Fruit fly (Drosophila melanogaster) whole organism, embryonic: Measurements from ENCODE around the gene CG42494.

Experiments used
- Abd-B ChIP-seq: fragments of 200-800 bp; sonication (Bioruptor generic); optimal IDR thresholded peaks from 2 replicates; lab custom pipeline; 2018; ENCODE audit warnings: missing biosample characterization, mild to moderate bottlenecking, missing genetic modification characterization, moderate library complexity
- Aef1 ChIP-seq: fragments of 200-800 bp; sonication (Bioruptor generic); IDR thresholded peaks from 3 replicates; pipeline ENCODE4 v1.3.6; 2022; ENCODE audit warnings: missing biosample characterization, missing genetic modification characterization
- Asciz ChIP-seq: fragments of 200-800 bp; sonication (Bioruptor generic); optimal IDR thresholded peaks from 2 replicates; lab custom pipeline; 2017; ENCODE audit warnings: missing biosample characterization, mild to moderate bottlenecking, missing genetic modification characterization, missing genetic modification reagents
- Atf3 ChIP-seq: fragments of 200-800 bp; sonication (Bioruptor generic); optimal IDR thresholded peaks from 3 replicates; lab custom pipeline; 2016; ENCODE audit warnings: missing biosample characterization, missing genetic modification characterization
- BtbVII ChIP-seq: fragments of 200-800 bp; sonication (Bioruptor generic); optimal IDR thresholded peaks from 3 replicates; lab custom pipeline; 2017; ENCODE audit warnings: missing biosample characterization, mild to moderate bottlenecking, missing genetic modification characterization
- CG12942 ChIP-seq: fragments of 200-800 bp; sonication (Bioruptor generic); optimal IDR thresholded peaks from 3 replicates; lab custom pipeline; 2016; ENCODE audit warnings: missing biosample characterization, missing genetic modification characterization
- CG14014 ChIP-seq: fragments of 200-800 bp; sonication (Bioruptor generic); IDR thresholded peaks from 2 replicates; pipeline ENCODE4 v1.3.6; 2022; ENCODE audit warnings: missing biosample characterization, missing genetic modification characterization
- CG1647 ChIP-seq: fragments of 200-800 bp; sonication (Bioruptor generic); optimal IDR thresholded peaks from 3 replicates; lab custom pipeline; 2016; ENCODE audit warnings: missing biosample characterization, missing genetic modification characterization
- CG16779 ChIP-seq: fragments of 200-800 bp; sonication (Bioruptor generic); IDR thresholded peaks from 2 replicates; pipeline ENCODE4 v1.3.6; 2022; ENCODE audit warnings: missing biosample characterization, missing genetic modification characterization
- CG16815 ChIP-seq: fragments of 200-800 bp; sonication (Bioruptor generic); optimal IDR thresholded peaks from 3 replicates; lab custom pipeline; 2017; ENCODE audit warnings: missing biosample characterization, mild to moderate bottlenecking, missing genetic modification characterization
- CG17361 ChIP-seq: fragments of 200-800 bp; sonication (Bioruptor generic); IDR thresholded peaks from 3 replicates; pipeline ENCODE4 v1.3.6; 2022; ENCODE audit warnings: missing biosample characterization, missing genetic modification characterization
- CG1792 ChIP-seq: fragments of 200-800 bp; sonication (Bioruptor generic); optimal IDR thresholded peaks from 2 replicates; lab custom pipeline; 2016; ENCODE audit warnings: missing biosample characterization, missing genetic modification characterization
- CG2712 ChIP-seq: fragments of 200-800 bp; optimal IDR thresholded peaks from 3 replicates; lab custom pipeline; 2019; ENCODE audit warnings: missing biosample characterization, mild to moderate bottlenecking, missing genetic modification characterization, moderate library complexity
- CG8089 ChIP-seq: fragments of 200-800 bp; sonication (Bioruptor generic); optimal IDR thresholded peaks from 3 replicates; lab custom pipeline; 2016; ENCODE audit warnings: missing biosample characterization, missing genetic modification characterization
- CG8765 ChIP-seq: fragments of 200-800 bp; sonication (Bioruptor generic); IDR thresholded peaks from 2 replicates; pipeline ENCODE4 v1.3.6; 2022; ENCODE audit warnings: missing biosample characterization, missing genetic modification characterization
- CG8944 ChIP-seq: fragments of 200-800 bp; sonication (Bioruptor generic); optimal IDR thresholded peaks from 3 replicates; lab custom pipeline; 2016; ENCODE audit warnings: missing biosample characterization, missing genetic modification characterization
- CG9215 ChIP-seq: fragments of 200-800 bp; sonication (Bioruptor generic); IDR thresholded peaks from 2 replicates; pipeline ENCODE4 v1.3.6; 2022; ENCODE audit warnings: missing biosample characterization, missing genetic modification characterization
- CG9437 ChIP-seq: fragments of 200-800 bp; sonication (Bioruptor generic); optimal IDR thresholded peaks from 2 replicates; lab custom pipeline; 2018; ENCODE audit warnings: missing biosample characterization, mild to moderate bottlenecking, missing genetic modification characterization
- Camta ChIP-seq: fragments of 200-800 bp; sonication (Bioruptor generic); optimal IDR thresholded peaks from 2 replicates; lab custom pipeline; 2016; ENCODE audit warnings: missing biosample characterization, missing genetic modification characterization
- CrebB ChIP-seq: fragments of 200-800 bp; sonication (Bioruptor generic); optimal IDR thresholded peaks from 3 replicates; lab custom pipeline; 2018; ENCODE audit warnings: missing biosample characterization, mild to moderate bottlenecking, missing genetic modification characterization
- Dref ChIP-seq: fragments of 200-800 bp; sonication (Bioruptor generic); IDR thresholded peaks from 2 replicates; pipeline ENCODE4 v1.3.6; 2022; ENCODE audit warnings: missing biosample characterization, missing genetic modification characterization
- Fer2 ChIP-seq: fragments of 200-800 bp; sonication (Bioruptor generic); optimal IDR thresholded peaks from 2 replicates; lab custom pipeline; 2018; ENCODE audit warnings: missing biosample characterization, mild to moderate bottlenecking, missing genetic modification characterization, moderate library complexity
- HLHmδ ChIP-seq: fragments of 200-800 bp; sonication (Bioruptor generic); optimal IDR thresholded peaks from 2 replicates; lab custom pipeline; 2018; ENCODE audit warnings: missing biosample characterization, mild to moderate bottlenecking, missing genetic modification characterization, moderate library complexity
- MESR4 ChIP-seq: fragments of 200-800 bp; sonication (Bioruptor generic); optimal IDR thresholded peaks from 2 replicates; lab custom pipeline; 2018; ENCODE audit warnings: missing biosample characterization, mild to moderate bottlenecking, missing genetic modification characterization, moderate library complexity
- Mad ChIP-seq: fragments of 200-800 bp; sonication (Bioruptor generic); optimal IDR thresholded peaks from 2 replicates; lab custom pipeline; 2016; ENCODE audit warnings: missing biosample characterization, missing genetic modification characterization
- Meics ChIP-seq: fragments of 200-800 bp; sonication (Bioruptor generic); optimal IDR thresholded peaks from 2 replicates; lab custom pipeline; 2017; ENCODE audit warnings: missing biosample characterization, mild to moderate bottlenecking, missing genetic modification characterization
- Neu2 ChIP-seq: fragments of 200-800 bp; sonication (Bioruptor generic); optimal IDR thresholded peaks from 3 replicates; lab custom pipeline; 2016; ENCODE audit warnings: missing biosample characterization, missing genetic modification characterization, borderline replicate concordance
- Sin3A ChIP-seq: fragments of >200 bp; optimal IDR thresholded peaks from 2 replicates; lab custom pipeline; 2018
- Sry-β ChIP-seq: fragments of 200-800 bp; sonication (Bioruptor generic); optimal IDR thresholded peaks from 2 replicates; lab custom pipeline; 2018; ENCODE audit warnings: missing biosample characterization, mild to moderate bottlenecking, missing genetic modification characterization, moderate library complexity
- ap ChIP-seq: fragments of 200-800 bp; sonication (Bioruptor generic); IDR thresholded peaks from 2 replicates; pipeline ENCODE4 v1.3.6; 2022; ENCODE audit warnings: missing biosample characterization, missing genetic modification characterization
- ase ChIP-seq: fragments of 200-800 bp; sonication (Bioruptor generic); IDR thresholded peaks from 3 replicates; pipeline ENCODE4 v1.3.6; 2022; ENCODE audit warnings: missing biosample characterization, missing genetic modification characterization
- bigmax ChIP-seq: fragments of 200-800 bp; sonication (Bioruptor generic); optimal IDR thresholded peaks from 2 replicates; lab custom pipeline; 2018; ENCODE audit warnings: missing biosample characterization, mild to moderate bottlenecking, missing genetic modification characterization
- chm ChIP-seq: fragments of 200-800 bp; sonication (Bioruptor generic); IDR thresholded peaks from 2 replicates; pipeline ENCODE4 v1.3.6; 2022; ENCODE audit warnings: missing biosample characterization, missing genetic modification characterization
- da ChIP-seq: fragments of 200-800 bp; sonication (Bioruptor generic); optimal IDR thresholded peaks from 2 replicates; lab custom pipeline; 2016; ENCODE audit warnings: missing biosample characterization, missing genetic modification characterization
- gro ChIP-seq: fragments of 200-800 bp; sonication (Bioruptor generic); optimal IDR thresholded peaks from 2 replicates; lab custom pipeline; 2016; ENCODE audit warnings: missing biosample characterization, missing genetic modification characterization
- gsb ChIP-seq: fragments of 200-800 bp; sonication (Bioruptor generic); IDR thresholded peaks from 2 replicates; pipeline ENCODE4 v1.3.6; 2022; ENCODE audit warnings: missing biosample characterization, missing genetic modification characterization
- her ChIP-seq: fragments of 200-800 bp; sonication (Bioruptor generic); optimal IDR thresholded peaks from 2 replicates; lab custom pipeline; 2016; ENCODE audit warnings: missing biosample characterization, missing genetic modification characterization
- kah ChIP-seq: fragments of 200-800 bp; sonication (Bioruptor generic); optimal IDR thresholded peaks from 2 replicates; lab custom pipeline; 2018; ENCODE audit warnings: missing biosample characterization, mild to moderate bottlenecking, missing genetic modification characterization
- knrl ChIP-seq: fragments of 200-800 bp; sonication (Bioruptor generic); IDR thresholded peaks from 3 replicates; pipeline ENCODE4 v1.3.6; 2022; ENCODE audit warnings: missing biosample characterization, missing genetic modification characterization; ENCODE audit not compliant: partially characterized antibody
- lola ChIP-seq, 3 experiments: fragments of >200 bp in 2 of 3; fragments of 200-800 bp in 1 of 3; sonication (Bioruptor generic) in 1 of 3; optimal IDR thresholded peaks; 2 replicates each; lab custom pipeline; 2017 to 2019; ENCODE audit warnings: missing biosample characterization in 3 of 3, missing genetic modification characterization in 3 of 3, mild to moderate bottlenecking in 1 of 3, moderate library complexity in 1 of 3
- oc ChIP-seq: fragments of 200-800 bp; sonication (Bioruptor generic); optimal IDR thresholded peaks from 2 replicates; lab custom pipeline; 2018; ENCODE audit warnings: missing biosample characterization, mild to moderate bottlenecking, missing genetic modification characterization, moderate library complexity
- onecut ChIP-seq: fragments of 200-800 bp; sonication (Bioruptor generic); IDR thresholded peaks from 2 replicates; pipeline ENCODE4 v1.3.6; 2022; ENCODE audit warnings: missing biosample characterization, missing genetic modification characterization
- pan ChIP-seq, 4 experiments: fragments of >200 bp in 3 of 4; fragments of 200-800 bp in 1 of 4; sonication (Bioruptor generic) in 1 of 4; optimal IDR thresholded peaks in 3 of 4; IDR thresholded peaks in 1 of 4; 2 replicates each; pipeline versions ENCODE4 v1.3.6 to Lab custom; 2017 to 2022; ENCODE audit warnings: missing biosample characterization in 2 of 4, missing genetic modification characterization in 2 of 4, mixed read lengths in 1 of 4
- peb ChIP-seq: fragments of 200-800 bp; sonication (Bioruptor generic); IDR thresholded peaks from 2 replicates; pipeline ENCODE4 v1.3.6; 2022; ENCODE audit warnings: missing biosample characterization, missing genetic modification characterization
- pita ChIP-seq: fragments of 200-800 bp; sonication (Bioruptor generic); optimal IDR thresholded peaks from 2 replicates; lab custom pipeline; 2017; ENCODE audit warnings: missing biosample characterization, mild to moderate bottlenecking, missing genetic modification characterization
- ranshi ChIP-seq: fragments of 200-800 bp; sonication (Bioruptor generic); IDR thresholded peaks from 2 replicates; pipeline ENCODE4 v1.3.6; 2022; ENCODE audit warnings: missing biosample characterization, missing genetic modification characterization
- sima ChIP-seq: fragments of 200-800 bp; sonication (Bioruptor generic); optimal IDR thresholded peaks from 2 replicates; lab custom pipeline; 2016; ENCODE audit warnings: missing biosample characterization, missing genetic modification characterization
- slp2 ChIP-seq: fragments of 200-800 bp; sonication (Bioruptor generic); optimal IDR thresholded peaks from 2 replicates; lab custom pipeline; 2016; ENCODE audit warnings: missing biosample characterization, missing genetic modification characterization
- sr ChIP-seq: fragments of 200-800 bp; sonication (Bioruptor generic); IDR thresholded peaks from 3 replicates; pipeline ENCODE4 v1.3.6; 2022; ENCODE audit warnings: missing biosample characterization, missing genetic modification characterization
- z ChIP-seq: fragments of 200-800 bp; sonication (Bioruptor generic); IDR thresholded peaks from 3 replicates; pipeline ENCODE4 v1.3.6; 2022; ENCODE audit warnings: missing biosample characterization, missing genetic modification characterization

The CG42494 gene

dm6 chr3L:3149060-3149872 is 34.9 kb upstream of the CG42494 start (continued):
- TF ChIP-seq Asciz (GFP tag; lab: Kevin White, UChicago) (no peak), Mad (GFP tag; lab: Kevin White, UChicago) (no peak), bigmax (no peak), CG14014 (GFP tag; lab: Robert Waterston, UW) (no peak), sr (GFP tag; lab: Robert Waterston, UW) (peak; percentile 86), CG17361 (GFP tag; lab: Robert Waterston, UW) (no peak), chm (GFP tag; lab: Robert Waterston, UW) (no peak), Fer2 (tag; lab: Kevin White, UChicago) (no peak), MESR4 (GFP tag; lab: Kevin White, UChicago) (no peak), Atf3 (GFP tag; lab: Kevin White, UChicago) (peak; percentile 81), CG1792 (GFP tag; lab: Kevin White, UChicago) (no peak), ranshi (peak; percentile 23; the same call in 1 of the 2 replicates), Neu2 (no peak), peb (no peak), z (no peak), Aef1 (0 out of 3 replicates have a peak, but pooled peaks have one; percentile 37), CG2712 (no peak), lola (GFP tag; optimal IDR thresholded peaks at IDR 0.05; lab: Kevin White, UChicago) (no peak), CG9215 (GFP tag; lab: Robert Waterston, UW) (no peak), Sin3A (no peak), CG16779 (GFP tag; lab: Robert Waterston, UW) (no peak), CrebB (no peak), Sry-β (no peak), ap (GFP tag; lab: Robert Waterston, UW) (no peak), ase (GFP tag; lab: Robert Waterston, UW) (no peak), pita (no peak), CG16815 (GFP tag; lab: Kevin White, UChicago) (no peak), pan (optimal IDR thresholded peaks at IDR 0.05; lab: Kevin White, UChicago) (no peak), pan (GFP tag; optimal IDR thresholded peaks at IDR 0.05 in 1 of 2, IDR thresholded peaks at IDR 0.05 in 1 of 2) (no peak), gro (GFP tag; lab: Kevin White, UChicago) (peak; percentile 44), CG8944 (GFP tag; lab: Kevin White, UChicago) (no peak), oc (tag; lab: Kevin White, UChicago) (no peak), HLHmδ (GFP tag; lab: Kevin White, UChicago) (no peak), Camta (GFP tag; lab: Kevin White, UChicago) (no peak), her (GFP tag; lab: Kevin White, UChicago) (no peak), CG8089 (GFP tag; lab: Kevin White, UChicago) (no peak), onecut (GFP tag; lab: Robert Waterston, UW) (peak; percentile 34), slp2 (no peak), sima (GFP tag; lab: Kevin White, UChicago) (no peak), CG12942 (GFP tag; lab: Kevin White, UChicago) (no peak), Meics (GFP tag; lab: Kevin White, UChicago) (peak; percentile 76), BtbVII (peak; percentile 99), knrl (no peak; the same call in 2 of the 3 replicates), da (no peak), Dref (GFP tag; lab: Robert Waterston, UW) (peak; percentile 46), gsb (GFP tag; lab: Robert Waterston, UW) (no peak), kah (no peak), CG1647 (no peak), Abd-B (GFP tag; lab: Kevin White, UChicago) (no peak), CG8765 (GFP tag; lab: Robert Waterston, UW) (no peak), CG9437 (GFP tag; lab: Kevin White, UChicago) (no peak)
